Worm (Caenorhabditis elegans) whole organism, L2 larva: ENCODE measurements around the gene Y7A5A.2.

Source experiments
- C34F6.9 ChIP-seq: fragments of 150-350 bp; optimal IDR thresholded peaks from 2 replicates; lab custom pipeline; 2014; ENCODE audit warnings: missing biosample characterization, missing genetic modification characterization
- F13H6.1 ChIP-seq: sonication (generic microtip); optimal IDR thresholded peaks from 2 replicates; lab custom pipeline; 2016; ENCODE audit warnings: missing genetic modification characterization, missing compliant biosample characterization
- R02D3.7 ChIP-seq: fragments of 150-350 bp; optimal IDR thresholded peaks from 2 replicates; lab custom pipeline; 2014; ENCODE audit warnings: missing biosample characterization, missing genetic modification characterization
- Y55F3AM.14 ChIP-seq: fragments of 200-800 bp; sonication (Bioruptor generic); optimal IDR thresholded peaks from 2 replicates; lab custom pipeline; 2018; ENCODE audit warnings: mild to moderate bottlenecking, missing genetic modification characterization, missing compliant biosample characterization
- ZK546.5 ChIP-seq: sonication (generic microtip); optimal IDR thresholded peaks from 2 replicates; lab custom pipeline; 2017; ENCODE audit warnings: missing biosample characterization, missing genetic modification characterization
- alr-1 ChIP-seq: fragments of 150-350 bp; optimal IDR thresholded peaks from 2 replicates; lab custom pipeline; 2014; ENCODE audit warnings: missing biosample characterization, missing genetic modification characterization
- ama-1 ChIP-seq: fragments of 150-350 bp; optimal IDR thresholded peaks from 2 replicates; lab custom pipeline; 2018; ENCODE audit warnings: inconsistent platforms
- blmp-1 ChIP-seq: sonication (generic microtip); optimal IDR thresholded peaks from 2 replicates; lab custom pipeline; 2017; ENCODE audit warnings: missing genetic modification characterization, mild to moderate bottlenecking, missing compliant biosample characterization, antibody characterized with exemption, moderate library complexity; ENCODE audit not compliant: insufficient read depth
- ceh-16 ChIP-seq: fragments of 150-350 bp; optimal IDR thresholded peaks from 2 replicates; lab custom pipeline; 2014; ENCODE audit warnings: missing biosample characterization, missing genetic modification characterization
- ceh-82 ChIP-seq: fragments of 150-350 bp; optimal IDR thresholded peaks from 2 replicates; lab custom pipeline; 2014; ENCODE audit warnings: missing biosample characterization, missing genetic modification characterization
- crh-2 ChIP-seq: sonication (generic microtip); optimal IDR thresholded peaks from 2 replicates; lab custom pipeline; 2017; ENCODE audit warnings: missing biosample characterization, missing genetic modification characterization
- dmd-4 ChIP-seq: sonication (generic microtip); optimal IDR thresholded peaks from 2 replicates; lab custom pipeline; 2017; ENCODE audit warnings: missing biosample characterization, missing genetic modification characterization
- egl-27 ChIP-seq: sonication (generic microtip); optimal IDR thresholded peaks from 3 replicates; lab custom pipeline; 2017; ENCODE audit warnings: missing biosample characterization, missing genetic modification reagents, missing genetic modification characterization
- elt-1 ChIP-seq: fragments of 150-350 bp; optimal IDR thresholded peaks from 2 replicates; lab custom pipeline; 2014; ENCODE audit warnings: missing biosample characterization, missing genetic modification characterization
- elt-3 ChIP-seq: sonication (generic microtip); optimal IDR thresholded peaks from 2 replicates; lab custom pipeline; 2017; ENCODE audit warnings: missing biosample characterization, missing genetic modification characterization
- fos-1 ChIP-seq: fragments of 150-350 bp; optimal IDR thresholded peaks from 2 replicates; lab custom pipeline; 2014; ENCODE audit warnings: missing biosample characterization, missing genetic modification characterization
- gmeb-1 ChIP-seq: fragments of 150-350 bp; optimal IDR thresholded peaks from 2 replicates; lab custom pipeline; 2014; ENCODE audit warnings: missing biosample characterization, missing genetic modification characterization
- lin-13 ChIP-seq: fragments of 150-350 bp; optimal IDR thresholded peaks from 2 replicates; lab custom pipeline; 2014; ENCODE audit warnings: missing biosample characterization, missing genetic modification reagents, missing genetic modification characterization
- lsy-2 ChIP-seq, 2 experiments: fragments of 150-350 bp in 1 of 2; sonication (generic microtip) in 1 of 2; optimal IDR thresholded peaks; 2 replicates each; lab custom pipeline; 2014 to 2017; ENCODE audit warnings: missing biosample characterization in 2 of 2, missing genetic modification characterization in 2 of 2
- mab-5 ChIP-seq: fragments of 150-350 bp; optimal IDR thresholded peaks from 2 replicates; lab custom pipeline; 2014; ENCODE audit warnings: missing biosample characterization, missing genetic modification characterization
- mbf-1 ChIP-seq: sonication (generic microtip); optimal IDR thresholded peaks from 2 replicates; lab custom pipeline; 2017; ENCODE audit warnings: missing biosample characterization, missing genetic modification characterization
- mdl-1 ChIP-seq, 2 experiments: fragments of 150-350 bp in 1 of 2; sonication (generic microtip) in 1 of 2; optimal IDR thresholded peaks; 2 replicates each; lab custom pipeline; 2017; ENCODE audit warnings: missing biosample characterization in 2 of 2, missing genetic modification characterization in 2 of 2
- nhr-10 ChIP-seq: sonication (generic microtip); optimal IDR thresholded peaks from 2 replicates; lab custom pipeline; 2017; ENCODE audit warnings: missing biosample characterization, missing genetic modification characterization
- nhr-12 ChIP-seq: fragments of 150-350 bp; optimal IDR thresholded peaks from 2 replicates; lab custom pipeline; 2014; ENCODE audit warnings: missing biosample characterization, missing genetic modification characterization
- nhr-129 ChIP-seq: fragments of 150-350 bp; optimal IDR thresholded peaks from 2 replicates; lab custom pipeline; 2014; ENCODE audit warnings: missing biosample characterization, missing genetic modification characterization
- nhr-21 ChIP-seq: fragments of 150-350 bp; optimal IDR thresholded peaks from 2 replicates; lab custom pipeline; 2014; ENCODE audit warnings: missing biosample characterization, missing genetic modification characterization
- nhr-23 ChIP-seq: fragments of 150-350 bp; optimal IDR thresholded peaks from 2 replicates; lab custom pipeline; 2014; ENCODE audit warnings: missing biosample characterization, missing genetic modification reagents, missing genetic modification characterization
- nhr-237 ChIP-seq: fragments of 150-350 bp; optimal IDR thresholded peaks from 2 replicates; lab custom pipeline; 2014; ENCODE audit warnings: missing biosample characterization, missing genetic modification characterization
- nhr-77 ChIP-seq: fragments of 150-350 bp; optimal IDR thresholded peaks from 2 replicates; lab custom pipeline; 2014; ENCODE audit warnings: missing biosample characterization, missing genetic modification characterization
- peb-1 ChIP-seq: fragments of 150-350 bp; optimal IDR thresholded peaks from 2 replicates; lab custom pipeline; 2014; ENCODE audit warnings: missing biosample characterization, missing genetic modification characterization
- sem-4 ChIP-seq: fragments of 150-350 bp; optimal IDR thresholded peaks from 2 replicates; lab custom pipeline; 2014; ENCODE audit warnings: missing biosample characterization, missing genetic modification reagents, missing genetic modification characterization
- skn-1 ChIP-seq: sonication (generic microtip); optimal IDR thresholded peaks from 2 replicates; lab custom pipeline; 2017; ENCODE audit warnings: missing biosample characterization, missing genetic modification characterization
- sma-3 ChIP-seq: sonication (generic microtip); optimal IDR thresholded peaks from 2 replicates; lab custom pipeline; 2016; ENCODE audit warnings: missing genetic modification reagents, missing genetic modification characterization, missing compliant biosample characterization
- sma-9 ChIP-seq, 2 experiments: fragments of 150-350 bp in 1 of 2; sonication (generic microtip) in 1 of 2; optimal IDR thresholded peaks; 2 replicates each; lab custom pipeline; 2014 to 2016; ENCODE audit warnings: missing genetic modification characterization in 2 of 2, mild to moderate bottlenecking in 1 of 2, missing biosample characterization in 1 of 2, missing compliant biosample characterization in 1 of 2, missing genetic modification reagents in 1 of 2, moderate library complexity in 1 of 2
- snpc-4 ChIP-seq: fragments of 150-350 bp; optimal IDR thresholded peaks from 2 replicates; lab custom pipeline; 2014; ENCODE audit warnings: missing biosample characterization, missing genetic modification characterization
- unc-62 ChIP-seq: fragments of 150-350 bp; optimal IDR thresholded peaks from 2 replicates; lab custom pipeline; 2014; ENCODE audit warnings: missing biosample characterization, missing genetic modification reagents, missing genetic modification characterization
- zag-1 ChIP-seq: fragments of 150-350 bp; optimal IDR thresholded peaks from 2 replicates; lab custom pipeline; 2014; ENCODE audit warnings: missing biosample characterization, missing genetic modification characterization
- ztf-1 ChIP-seq: fragments of 200-800 bp; sonication (Bioruptor generic); conservative IDR thresholded peaks from 2 replicates; pipeline ENCODE4 v1.3.6; 2022; ENCODE audit warnings: missing genetic modification characterization, missing compliant biosample characterization
- ztf-11 ChIP-seq: sonication (generic microtip); optimal IDR thresholded peaks from 2 replicates; lab custom pipeline; 2017; ENCODE audit warnings: missing biosample characterization, missing genetic modification characterization
- ztf-4 ChIP-seq: fragments of 150-350 bp; optimal IDR thresholded peaks from 2 replicates; lab custom pipeline; 2014; ENCODE audit warnings: missing biosample characterization, missing genetic modification characterization

Gene Y7A5A.2

ce11 chrX:15796633-15797032 lies 24.1 kb upstream of the Y7A5A.2 start:
- peak; percentile 10 for TF ChIP-seq sma-3
- no peak for TF ChIP-seq snpc-4
- peak; percentile 59 for TF ChIP-seq nhr-21
- no peak for TF ChIP-seq skn-1 (tag; lab: Kevin White, UChicago)

ce11 chrX:15794977-15795376 lies 22.4 kb upstream of the Y7A5A.2 start, which contains the start of gene Y7A5A.10:
Y7A5A.10 (minus strand) TSS chrX:15795077.
- no peak for TF ChIP-seq ztf-4 (tag; lab: Kevin White, UChicago)
- TF ChIP-seq nhr-12 (tag; lab: Kevin White, UChicago) = no peak
- TF ChIP-seq blmp-1 = no peak
- TF ChIP-seq mab-5 (tag; lab: Kevin White, UChicago) = no peak
- no peak for TF ChIP-seq elt-1
- no peak for TF ChIP-seq lin-13 (GFP tag; lab: Kevin White, UChicago)

- TF ChIP-seq ama-1 (lab: Kevin White, UChicago) (no peak), nhr-237 (no peak), skn-1 (tag; lab: Kevin White, UChicago) (no peak), egl-27 (tag; lab: Kevin White, UChicago) (no peak), gmeb-1 (no peak), zag-1 (tag; lab: Kevin White, UChicago) (no peak), ztf-11 (tag; lab: Kevin White, UChicago) (no peak), nhr-77 (tag; lab: Kevin White, UChicago) (no peak), mab-5 (tag; lab: Kevin White, UChicago) (no peak), ZK546.5 (tag; lab: Kevin White, UChicago) (no peak)
- TF ChIP-seq, all 48 proteins: peak for 0
Measured at ce11 chrX:15786726-15787125, 14.2 kb upstream of the Y7A5A.2 start, which contains the start of gene Y7A5A.5. Y7A5A.5 (minus strand) TSS chrX:15786826.

ce11 chrX:15784570-15784969 lies 12.0 kb upstream of the Y7A5A.2 start, which contains the start of gene Y7A5A.3:
Y7A5A.3 (minus strand) TSS chrX:15784670.
- no peak for TF ChIP-seq nhr-21
- TF ChIP-seq egl-27 (tag; lab: Kevin White, UChicago) = no peak
- TF ChIP-seq ztf-1 (GFP tag; lab: Robert Waterston, UW) = no peak
- no peak for TF ChIP-seq nhr-129 (tag; lab: Kevin White, UChicago)
- no peak for TF ChIP-seq crh-2 (tag; lab: Kevin White, UChicago)
- TF ChIP-seq nhr-77 (tag; lab: Kevin White, UChicago) = no peak
- TF ChIP-seq nhr-23 (tag; lab: Kevin White, UChicago) = no peak
- no peak for TF ChIP-seq nhr-10 (tag; lab: Kevin White, UChicago)
- TF ChIP-seq zag-1 (tag; lab: Kevin White, UChicago) = no peak
- no peak for TF ChIP-seq peb-1 (tag; lab: Kevin White, UChicago)
- no peak for TF ChIP-seq lin-13 (GFP tag; lab: Kevin White, UChicago)
- TF ChIP-seq gmeb-1 = no peak

ce11 chrX:15782027-15782426 lies 9.5 kb upstream of the Y7A5A.2 start, which contains the start of gene Y7A5A.24:
Y7A5A.24 (minus strand) TSS chrX:15782127.
- TF ChIP-seq nhr-12 (tag; lab: Kevin White, UChicago) = no peak
- no peak for TF ChIP-seq mab-5 (tag; lab: Kevin White, UChicago)
- no peak for TF ChIP-seq ZK546.5 (tag; lab: Kevin White, UChicago)
- no peak for TF ChIP-seq nhr-23 (tag; lab: Kevin White, UChicago)
- TF ChIP-seq mbf-1 = no peak
- TF ChIP-seq ceh-82 = no peak
- TF ChIP-seq dmd-4 (tag; lab: Kevin White, UChicago) = no peak
- no peak for TF ChIP-seq nhr-10 (tag; lab: Kevin White, UChicago)
- TF ChIP-seq nhr-237 = no peak

- TF ChIP-seq elt-3 (no peak), crh-2 (tag; lab: Kevin White, UChicago) (peak; percentile 95), nhr-21 (peak; percentile 11), F13H6.1 (peak; percentile 40), ceh-16 (tag; lab: Kevin White, UChicago) (no peak), Y55F3AM.14 (GFP tag; lab: Kevin White, UChicago) (no peak), nhr-23 (tag; lab: Kevin White, UChicago) (no peak), sma-9 (GFP tag; optimal IDR thresholded peaks at IDR 0.05; lab: Kevin White, UChicago) (peak; percentile 28), sma-9 (tag; optimal IDR thresholded peaks at IDR 0.05; lab: Kevin White, UChicago) (no peak), elt-1 (no peak), ztf-11 (tag; lab: Kevin White, UChicago) (no peak), sma-3 (no peak), egl-27 (tag; lab: Kevin White, UChicago) (no peak), dmd-4 (tag; lab: Kevin White, UChicago) (no peak), unc-62 (GFP tag; lab: Kevin White, UChicago) (no peak), ztf-4 (tag; lab: Kevin White, UChicago) (no peak), sem-4 (no peak), nhr-237 (no peak), ama-1 (lab: Kevin White, UChicago) (no peak), mdl-1 (tag; optimal IDR thresholded peaks at IDR 0.05; lab: Kevin White, UChicago) (no peak), lsy-2 (tag; optimal IDR thresholded peaks at IDR 0.05; lab: Kevin White, UChicago) (peak in 1 of 2 experiments; percentile 86), R02D3.7 (no peak), mab-5 (tag; lab: Kevin White, UChicago) (no peak), nhr-12 (tag; lab: Kevin White, UChicago) (no peak), ZK546.5 (tag; lab: Kevin White, UChicago) (no peak), alr-1 (tag; lab: Kevin White, UChicago) (no peak), nhr-129 (tag; lab: Kevin White, UChicago) (peak; percentile 75), C34F6.9 (tag; lab: Kevin White, UChicago) (peak; percentile 15), fos-1 (tag; lab: Kevin White, UChicago) (peak; percentile 74)
Measured at ce11 chrX:15779503-15779902, 7.0 kb upstream of the Y7A5A.2 start.
